Fruit fly (Drosophila melanogaster) whole organism, pupa: ENCODE data around the gene Yp1.

Source experiments
- CG10348 ChIP-seq: fragments of 200-800 bp; sonication (Bioruptor generic); IDR thresholded peaks from 2 replicates; pipeline ENCODE4 v1.3.6; 2022; ENCODE audit warnings: missing biosample characterization, missing genetic modification characterization
- CG12605 ChIP-seq: fragments of 200-800 bp; sonication (Bioruptor generic); IDR thresholded peaks from 2 replicates; pipeline ENCODE4 v1.3.6; 2022; ENCODE audit warnings: missing biosample characterization, missing genetic modification characterization
- CG13204 ChIP-seq: fragments of 200-800 bp; sonication (Bioruptor generic); optimal IDR thresholded peaks from 2 replicates; lab custom pipeline; 2018; ENCODE audit warnings: missing biosample characterization, mild to moderate bottlenecking, missing genetic modification characterization, moderate library complexity
- CG14655 ChIP-seq: fragments of 200-800 bp; sonication (Bioruptor generic); optimal IDR thresholded peaks from 3 replicates; lab custom pipeline; 2017; ENCODE audit warnings: mild to moderate bottlenecking, missing biosample characterization, missing genetic modification reagents, missing genetic modification characterization
- CG15710 ChIP-seq: fragments of 200-800 bp; sonication (Bioruptor generic); optimal IDR thresholded peaks from 2 replicates; lab custom pipeline; 2018; ENCODE audit warnings: missing biosample characterization, mild to moderate bottlenecking, missing genetic modification characterization, moderate library complexity
- CG17806 ChIP-seq: fragments of 200-800 bp; sonication (Bioruptor generic); optimal IDR thresholded peaks from 2 replicates; lab custom pipeline; 2018; ENCODE audit warnings: missing biosample characterization, mild to moderate bottlenecking, missing genetic modification characterization, moderate library complexity
- CG32121 ChIP-seq: fragments of 200-800 bp; sonication (Bioruptor generic); IDR thresholded peaks from 2 replicates; pipeline ENCODE4 v1.3.6; 2022; ENCODE audit warnings: missing biosample characterization, missing genetic modification characterization
- CG34367 ChIP-seq: fragments of 200-800 bp; sonication (Bioruptor generic); optimal IDR thresholded peaks from 2 replicates; lab custom pipeline; 2018; ENCODE audit warnings: missing biosample characterization, mild to moderate bottlenecking, missing genetic modification characterization
- CG4496 ChIP-seq: fragments of 200-800 bp; sonication (Bioruptor generic); IDR thresholded peaks from 3 replicates; pipeline ENCODE4 v1.3.6; 2022; ENCODE audit warnings: missing biosample characterization, missing genetic modification characterization
- CG8159 ChIP-seq: fragments of 200-800 bp; sonication (Bioruptor generic); optimal IDR thresholded peaks from 3 replicates; lab custom pipeline; 2018; ENCODE audit warnings: missing biosample characterization, mild to moderate bottlenecking, missing genetic modification characterization, moderate library complexity
- CG8301 ChIP-seq: fragments of 200-800 bp; sonication (Bioruptor generic); optimal IDR thresholded peaks from 2 replicates; lab custom pipeline; 2018; ENCODE audit warnings: missing biosample characterization, mild to moderate bottlenecking, missing genetic modification characterization
- CG9948 ChIP-seq: fragments of 200-800 bp; sonication (Bioruptor generic); optimal IDR thresholded peaks from 2 replicates; lab custom pipeline; 2018; ENCODE audit warnings: missing biosample characterization, mild to moderate bottlenecking, missing genetic modification characterization, moderate library complexity
- D1 ChIP-seq: fragments of 200-800 bp; sonication (Bioruptor generic); optimal IDR thresholded peaks from 2 replicates; lab custom pipeline; 2018; ENCODE audit warnings: missing biosample characterization, mild to moderate bottlenecking, missing genetic modification characterization, moderate library complexity
- EcR ChIP-seq: fragments of 200-800 bp; sonication (Bioruptor generic); optimal IDR thresholded peaks from 3 replicates; lab custom pipeline; 2019; ENCODE audit warnings: missing biosample characterization, missing genetic modification characterization, mild to moderate bottlenecking, moderate library complexity, missing genetic modification reagents
- Ets98B ChIP-seq: fragments of 200-800 bp; sonication (Bioruptor generic); IDR thresholded peaks from 2 replicates; pipeline ENCODE4 v1.3.6; 2022; ENCODE audit warnings: missing biosample characterization, missing genetic modification characterization
- Pif1A ChIP-seq: fragments of 200-800 bp; sonication (Bioruptor generic); optimal IDR thresholded peaks from 3 replicates; lab custom pipeline; 2016; ENCODE audit warnings: missing biosample characterization, missing genetic modification characterization
- Pif1B ChIP-seq: fragments of 200-800 bp; sonication (Bioruptor generic); optimal IDR thresholded peaks from 3 replicates; lab custom pipeline; 2016; ENCODE audit warnings: missing biosample characterization, missing genetic modification characterization
- Snoo ChIP-seq: fragments of 200-800 bp; sonication (Bioruptor generic); optimal IDR thresholded peaks from 3 replicates; lab custom pipeline; 2017; ENCODE audit warnings: missing biosample characterization, mild to moderate bottlenecking, missing genetic modification characterization, inconsistent platforms
- fd96Ca ChIP-seq: fragments of 200-800 bp; sonication (Bioruptor generic); IDR thresholded peaks from 3 replicates; pipeline ENCODE4 v1.3.6; 2022; ENCODE audit warnings: missing biosample characterization, missing genetic modification characterization
- gl ChIP-seq: fragments of 200-800 bp; sonication (Bioruptor generic); optimal IDR thresholded peaks from 2 replicates; lab custom pipeline; 2018; ENCODE audit warnings: missing biosample characterization, mild to moderate bottlenecking, missing genetic modification characterization
- rn ChIP-seq: fragments of 200-800 bp; sonication (Bioruptor generic); IDR thresholded peaks from 2 replicates; pipeline ENCODE4 v1.3.6; 2022; ENCODE audit warnings: missing biosample characterization, missing genetic modification characterization

Yp1 gene

dm6 chrX:10020857-10021256 lies 32.8 kb upstream of the Yp1 start:
- TF ChIP-seq EcR: peak; percentile 36
- TF ChIP-seq gl (tag; lab: Kevin White, UChicago): no peak
- no peak for TF ChIP-seq CG15710 (tag; lab: Kevin White, UChicago)
- no peak for TF ChIP-seq CG8301 (tag; lab: Kevin White, UChicago)
- TF ChIP-seq, all 21 proteins: peak for 1

- TF ChIP-seq CG14655 (GFP tag; lab: Kevin White, UChicago) (no peak), CG34367 (tag; lab: Kevin White, UChicago) (no peak), gl (tag; lab: Kevin White, UChicago) (no peak), CG4496 (0 out of 3 replicates have a peak, but pooled peaks have one; percentile 23), CG10348 (GFP tag; lab: Robert Waterston, UW) (no peak), Pif1A (GFP tag; lab: Kevin White, UChicago) (peak; percentile 51), CG32121 (GFP tag; lab: Robert Waterston, UW) (no peak), CG9948 (tag; lab: Kevin White, UChicago) (no peak), D1 (tag; lab: Kevin White, UChicago) (no peak), Snoo (tag; lab: Kevin White, UChicago) (peak; percentile 54), fd96Ca (GFP tag; lab: Robert Waterston, UW) (no peak), CG17806 (tag; lab: Kevin White, UChicago) (peak; percentile 6), CG8301 (tag; lab: Kevin White, UChicago) (no peak), CG8159 (tag; lab: Kevin White, UChicago) (peak; percentile 40), rn (GFP tag; lab: Robert Waterston, UW) (no peak), EcR (no peak), CG15710 (tag; lab: Kevin White, UChicago) (peak; percentile 9), Pif1B (GFP tag; lab: Kevin White, UChicago) (peak; percentile 48), CG12605 (GFP tag; lab: Robert Waterston, UW) (peak; percentile 49; the same call in 1 of the 2 replicates), CG13204 (peak; percentile 33), Ets98B (GFP tag; lab: Robert Waterston, UW) (0 out of 2 replicates have a peak, but pooled peaks have one; percentile 11)
These were observed 31.8 kb upstream of the Yp1 start for dm6 chrX:10021809-10022208.

DNA sequence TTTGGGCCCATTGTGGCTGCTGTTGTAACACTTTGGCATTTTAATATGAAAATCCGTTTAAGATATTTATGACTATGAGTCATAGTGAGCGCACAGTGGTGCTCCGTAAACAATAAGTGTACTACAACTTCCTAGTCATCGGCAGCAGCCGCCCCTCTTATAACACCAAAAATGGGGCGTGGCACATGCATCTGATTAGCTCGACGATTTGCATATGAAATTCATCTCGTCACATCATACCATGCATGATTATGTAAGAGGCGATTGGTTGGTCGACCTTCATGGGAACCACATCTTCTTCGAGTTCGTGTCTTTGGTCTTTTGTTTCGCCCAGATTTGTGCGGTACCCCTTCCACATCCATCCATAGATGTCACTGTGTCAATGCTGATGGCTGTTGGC lies 23.9 kb upstream of the Yp1 start:
- TF ChIP-seq CG4496 (no peak), fd96Ca (GFP tag; lab: Robert Waterston, UW) (no peak), CG17806 (tag; lab: Kevin White, UChicago) (no peak), rn (GFP tag; lab: Robert Waterston, UW) (no peak), Snoo (tag; lab: Kevin White, UChicago) (no peak), gl (tag; lab: Kevin White, UChicago) (no peak), Ets98B (GFP tag; lab: Robert Waterston, UW) (no peak), CG13204 (no peak), CG8301 (tag; lab: Kevin White, UChicago) (no peak), D1 (tag; lab: Kevin White, UChicago) (no peak), CG34367 (tag; lab: Kevin White, UChicago) (no peak), CG14655 (GFP tag; lab: Kevin White, UChicago) (no peak), EcR (no peak), CG32121 (GFP tag; lab: Robert Waterston, UW) (no peak), CG8159 (tag; lab: Kevin White, UChicago) (no peak), Pif1A (GFP tag; lab: Kevin White, UChicago) (no peak), CG9948 (tag; lab: Kevin White, UChicago) (no peak), CG10348 (GFP tag; lab: Robert Waterston, UW) (no peak), CG15710 (tag; lab: Kevin White, UChicago) (no peak)

dm6 chrX:10039528-10039927 lies 14.1 kb upstream of the Yp1 start:
- TF ChIP-seq CG14655 (GFP tag; lab: Kevin White, UChicago): no peak
- TF ChIP-seq EcR: peak; percentile 97

- TF ChIP-seq CG15710 (tag; lab: Kevin White, UChicago) (no peak), CG4496 (no peak), rn (GFP tag; lab: Robert Waterston, UW) (no peak)
These were observed 9.7 kb upstream of the Yp1 start for dm6 chrX:10043873-10044272.

DNA sequence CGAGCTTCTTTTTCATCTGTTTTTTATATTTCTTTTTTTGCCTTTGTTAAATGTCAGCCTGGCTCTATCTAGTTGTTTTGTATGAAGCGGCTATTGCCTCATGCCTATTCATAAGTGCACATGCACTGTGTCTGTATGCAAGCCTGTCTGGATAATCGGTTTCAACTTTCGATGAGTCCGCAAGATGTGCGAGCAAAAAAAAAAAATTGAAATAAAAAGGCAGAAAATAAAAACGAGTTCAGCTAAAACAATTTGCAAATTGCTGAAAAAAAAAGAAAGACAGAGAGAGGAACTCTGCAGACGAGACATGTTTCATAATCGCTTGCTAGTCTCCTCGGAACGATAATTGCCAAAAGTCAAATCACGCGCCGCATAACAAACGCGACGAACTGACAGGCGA lies 7.8 kb upstream of the Yp1 start:
- TF ChIP-seq fd96Ca (GFP tag; lab: Robert Waterston, UW) (no peak), Pif1B (GFP tag; lab: Kevin White, UChicago) (no peak), CG14655 (GFP tag; lab: Kevin White, UChicago) (no peak), gl (tag; lab: Kevin White, UChicago) (no peak), rn (GFP tag; lab: Robert Waterston, UW) (no peak), CG12605 (GFP tag; lab: Robert Waterston, UW) (no peak), CG32121 (GFP tag; lab: Robert Waterston, UW) (no peak), CG10348 (GFP tag; lab: Robert Waterston, UW) (no peak), Snoo (tag; lab: Kevin White, UChicago) (no peak), CG17806 (tag; lab: Kevin White, UChicago) (no peak), CG8301 (tag; lab: Kevin White, UChicago) (no peak), CG13204 (no peak)
